Fruit fly (Drosophila melanogaster) whole organism, embryonic: ENCODE data around the gene CG11695.

Source experiments
- Antp ChIP-seq: fragments of 200-800 bp; sonication (Bioruptor generic); optimal IDR thresholded peaks from 3 replicates; lab custom pipeline; 2016; ENCODE audit warnings: missing biosample characterization, missing genetic modification characterization
- Atf6 ChIP-seq: fragments of 200-800 bp; sonication (Bioruptor generic); IDR thresholded peaks from 2 replicates; pipeline ENCODE4 v1.3.6; 2022; ENCODE audit warnings: missing biosample characterization, missing genetic modification characterization
- BEAF-32 ChIP-seq: fragments of 200-800 bp; sonication (Bioruptor generic); optimal IDR thresholded peaks from 3 replicates; lab custom pipeline; 2017; ENCODE audit warnings: missing biosample characterization, missing genetic modification characterization, mild to moderate bottlenecking, moderate library complexity, missing genetic modification reagents
- Bgb ChIP-seq: fragments of 200-800 bp; sonication (Bioruptor generic); IDR thresholded peaks from 2 replicates; pipeline ENCODE4 v1.3.6; 2022; ENCODE audit warnings: missing biosample characterization, missing genetic modification characterization; ENCODE audit not compliant: partially characterized antibody
- BtbVII ChIP-seq: fragments of 200-800 bp; sonication (Bioruptor generic); optimal IDR thresholded peaks from 3 replicates; lab custom pipeline; 2017; ENCODE audit warnings: missing biosample characterization, mild to moderate bottlenecking, missing genetic modification characterization
- CG10267 ChIP-seq: fragments of 200-800 bp; sonication (Bioruptor generic); optimal IDR thresholded peaks from 2 replicates; lab custom pipeline; 2018; ENCODE audit warnings: missing biosample characterization, mild to moderate bottlenecking, missing genetic modification characterization, moderate library complexity
- CG10543 ChIP-seq: fragments of 200-800 bp; sonication (Bioruptor generic); optimal IDR thresholded peaks from 3 replicates; lab custom pipeline; 2017; ENCODE audit warnings: missing biosample characterization, mild to moderate bottlenecking, missing genetic modification characterization, moderate library complexity
- CG14667 ChIP-seq: fragments of 200-800 bp; sonication (Bioruptor generic); IDR thresholded peaks from 2 replicates; pipeline ENCODE4 v1.3.6; 2022; ENCODE audit warnings: missing biosample characterization, missing genetic modification characterization
- CG14965 ChIP-seq: fragments of 200-800 bp; sonication (Bioruptor generic); optimal IDR thresholded peaks from 2 replicates; lab custom pipeline; 2016; ENCODE audit warnings: missing biosample characterization, missing genetic modification characterization, borderline replicate concordance
- CG1602 ChIP-seq: fragments of 200-800 bp; sonication (Bioruptor generic); optimal IDR thresholded peaks from 3 replicates; lab custom pipeline; 2016; ENCODE audit warnings: missing biosample characterization, missing genetic modification characterization
- CG17328 ChIP-seq: fragments of 200-800 bp; sonication (Bioruptor generic); IDR thresholded peaks from 2 replicates; pipeline ENCODE4 v1.3.6; 2022; ENCODE audit warnings: missing biosample characterization, missing genetic modification characterization
- CG17612 ChIP-seq: fragments of 200-800 bp; sonication (Bioruptor generic); IDR thresholded peaks from 2 replicates; pipeline ENCODE4 v1.3.6; 2022; ENCODE audit warnings: missing biosample characterization, missing genetic modification characterization
- CG2116 ChIP-seq: fragments of 200-800 bp; sonication (Bioruptor generic); optimal IDR thresholded peaks from 3 replicates; lab custom pipeline; 2018; ENCODE audit warnings: missing biosample characterization, mild to moderate bottlenecking, missing genetic modification characterization
- CG2202 ChIP-seq: fragments of 200-800 bp; sonication (Bioruptor generic); optimal IDR thresholded peaks from 2 replicates; lab custom pipeline; 2018; ENCODE audit warnings: missing biosample characterization, mild to moderate bottlenecking, missing genetic modification characterization
- CG2678 ChIP-seq: fragments of 200-800 bp; sonication (Bioruptor generic); optimal IDR thresholded peaks from 3 replicates; lab custom pipeline; 2019; ENCODE audit warnings: missing biosample characterization, mild to moderate bottlenecking, missing genetic modification characterization, moderate library complexity
- CG3847 ChIP-seq: fragments of 200-800 bp; sonication (Bioruptor generic); IDR thresholded peaks from 2 replicates; pipeline ENCODE4 v1.3.6; 2022; ENCODE audit warnings: missing biosample characterization, missing genetic modification characterization
- CG42726 ChIP-seq: fragments of 200-800 bp; sonication (Bioruptor generic); IDR thresholded peaks from 2 replicates; pipeline ENCODE4 v1.3.6; 2022; ENCODE audit warnings: missing biosample characterization, missing genetic modification characterization; ENCODE audit not compliant: partially characterized antibody
- CG8478 ChIP-seq: fragments of >200 bp; optimal IDR thresholded peaks from 2 replicates; lab custom pipeline; 2018
- CG9932 ChIP-seq: fragments of 200-800 bp; sonication (Bioruptor generic); IDR thresholded peaks from 2 replicates; pipeline ENCODE4 v1.3.6; 2022; ENCODE audit warnings: missing biosample characterization, missing genetic modification characterization
- CHES-1-like ChIP-seq: fragments of 200-800 bp; sonication (Bioruptor generic); optimal IDR thresholded peaks from 2 replicates; lab custom pipeline; 2016; ENCODE audit warnings: missing biosample characterization, missing genetic modification characterization
- D ChIP-seq, 2 experiments: fragments of 200-800 bp in 1 of 2; fragments of >200 bp in 1 of 2; sonication (Bioruptor generic) in 1 of 2; optimal IDR thresholded peaks; 2 replicates in 1 of 2; 3 replicates in 1 of 2; lab custom pipeline; 2017; ENCODE audit warnings: mild to moderate bottlenecking in 1 of 2, missing biosample characterization in 1 of 2, missing genetic modification characterization in 1 of 2, missing genetic modification reagents in 1 of 2
- D19A ChIP-seq: fragments of 200-800 bp; optimal IDR thresholded peaks from 3 replicates; lab custom pipeline; 2019; ENCODE audit warnings: missing biosample characterization, mild to moderate bottlenecking, missing genetic modification characterization, moderate library complexity
- Doc2 ChIP-seq: fragments of 200-800 bp; sonication (Bioruptor generic); IDR thresholded peaks from 2 replicates; pipeline ENCODE4 v1.3.6; 2022; ENCODE audit warnings: missing biosample characterization, missing genetic modification characterization
- H15 ChIP-seq: fragments of 200-800 bp; sonication (Bioruptor generic); IDR thresholded peaks from 3 replicates; pipeline ENCODE4 v1.3.6; 2022; ENCODE audit warnings: missing biosample characterization, missing genetic modification characterization
- HmgD ChIP-seq: fragments of 200-800 bp; sonication (Bioruptor generic); optimal IDR thresholded peaks from 3 replicates; lab custom pipeline; 2016; ENCODE audit warnings: missing biosample characterization, missing genetic modification characterization
- Hr51 ChIP-seq, 2 experiments: fragments of 200-800 bp; sonication (Bioruptor generic); optimal IDR thresholded peaks; 2 replicates in 1 of 2; 3 replicates in 1 of 2; lab custom pipeline; 2016 to 2018; ENCODE audit warnings: missing biosample characterization in 2 of 2, missing genetic modification characterization in 2 of 2, mild to moderate bottlenecking in 1 of 2, moderate library complexity in 1 of 2
- Mad ChIP-seq: fragments of 200-800 bp; sonication (Bioruptor generic); optimal IDR thresholded peaks from 2 replicates; lab custom pipeline; 2016; ENCODE audit warnings: missing biosample characterization, missing genetic modification characterization
- Myb ChIP-seq: fragments of 200-800 bp; sonication (Bioruptor generic); optimal IDR thresholded peaks from 2 replicates; lab custom pipeline; 2016; ENCODE audit warnings: missing biosample characterization, missing genetic modification characterization
- Poxn ChIP-seq: fragments of 200-800 bp; sonication (Bioruptor generic); IDR thresholded peaks from 2 replicates; pipeline ENCODE4 v1.3.6; 2022; ENCODE audit warnings: missing biosample characterization, missing genetic modification characterization
- Stat92E ChIP-seq, 3 experiments: fragments of >200 bp in 2 of 3; fragments of 200-800 bp in 1 of 3; sonication (Bioruptor generic) in 1 of 3; optimal IDR thresholded peaks; 2 replicates each; lab custom pipeline; 2017 to 2019; ENCODE audit warnings: missing biosample characterization in 3 of 3, missing genetic modification characterization in 3 of 3, mild to moderate bottlenecking in 1 of 3, moderate library complexity in 1 of 3
- Trl ChIP-seq, 3 experiments: fragments of >200 bp in 2 of 3; fragments of 200-800 bp in 1 of 3; sonication (Bioruptor generic) in 1 of 3; optimal IDR thresholded peaks; 2 replicates in 1 of 3; 3 replicates in 2 of 3; lab custom pipeline; 2016 to 2017; ENCODE audit warnings: missing biosample characterization in 1 of 3, missing genetic modification characterization in 1 of 3
- Xbp1 ChIP-seq: fragments of 200-800 bp; sonication (Bioruptor generic); optimal IDR thresholded peaks from 3 replicates; lab custom pipeline; 2016; ENCODE audit warnings: missing biosample characterization, mild to moderate bottlenecking, missing genetic modification characterization
- Xrp1 ChIP-seq: fragments of 200-800 bp; sonication (Bioruptor generic); IDR thresholded peaks from 2 replicates; pipeline ENCODE4 v1.3.6; 2022; ENCODE audit warnings: missing biosample characterization, missing genetic modification characterization
- az2 ChIP-seq: fragments of 200-800 bp; sonication (Bioruptor generic); optimal IDR thresholded peaks from 3 replicates; lab custom pipeline; 2016; ENCODE audit warnings: missing biosample characterization, missing genetic modification characterization
- cad ChIP-seq: fragments of >200 bp; optimal IDR thresholded peaks from 2 replicates; lab custom pipeline; 2017; ENCODE audit warnings: missing biosample characterization, missing genetic modification characterization
- chm ChIP-seq: fragments of 200-800 bp; sonication (Bioruptor generic); IDR thresholded peaks from 2 replicates; pipeline ENCODE4 v1.3.6; 2022; ENCODE audit warnings: missing biosample characterization, missing genetic modification characterization
- dan ChIP-seq: fragments of 200-800 bp; sonication (Bioruptor generic); IDR thresholded peaks from 2 replicates; pipeline ENCODE4 v1.3.6; 2022; ENCODE audit warnings: missing biosample characterization, missing genetic modification characterization
- hb ChIP-seq: fragments of 200-800 bp; sonication (Bioruptor generic); IDR thresholded peaks from 3 replicates; pipeline ENCODE4 v1.3.6; 2022; ENCODE audit warnings: missing biosample characterization, missing genetic modification characterization; ENCODE audit not compliant: partially characterized antibody
- ind ChIP-seq: fragments of 200-800 bp; sonication (Bioruptor generic); optimal IDR thresholded peaks from 3 replicates; lab custom pipeline; 2016; ENCODE audit warnings: missing biosample characterization, missing genetic modification characterization
- lilli ChIP-seq: fragments of 200-800 bp; sonication (Bioruptor generic); optimal IDR thresholded peaks from 3 replicates; lab custom pipeline; 2016; ENCODE audit warnings: missing biosample characterization, missing genetic modification characterization
- lola ChIP-seq, 3 experiments: fragments of >200 bp in 2 of 3; fragments of 200-800 bp in 1 of 3; sonication (Bioruptor generic) in 1 of 3; optimal IDR thresholded peaks; 2 replicates each; lab custom pipeline; 2017 to 2019; ENCODE audit warnings: missing biosample characterization in 3 of 3, missing genetic modification characterization in 3 of 3, mild to moderate bottlenecking in 1 of 3, moderate library complexity in 1 of 3
- slbo ChIP-seq: fragments of 200-800 bp; sonication (Bioruptor generic); IDR thresholded peaks from 2 replicates; pipeline ENCODE4 v1.3.6; 2022; ENCODE audit warnings: missing biosample characterization, missing genetic modification characterization
- tio ChIP-seq: fragments of 200-800 bp; sonication (Bioruptor generic); optimal IDR thresholded peaks from 2 replicates; lab custom pipeline; 2017; ENCODE audit warnings: missing biosample characterization, missing genetic modification characterization, inconsistent platforms
- twi ChIP-seq: fragments of 200-800 bp; optimal IDR thresholded peaks from 2 replicates; lab custom pipeline; 2019; ENCODE audit warnings: missing biosample characterization, mild to moderate bottlenecking, missing genetic modification characterization, moderate library complexity
- yki ChIP-seq: fragments of >200 bp; optimal IDR thresholded peaks from 3 replicates; lab custom pipeline; 2018

The CG11695 gene

DNA sequence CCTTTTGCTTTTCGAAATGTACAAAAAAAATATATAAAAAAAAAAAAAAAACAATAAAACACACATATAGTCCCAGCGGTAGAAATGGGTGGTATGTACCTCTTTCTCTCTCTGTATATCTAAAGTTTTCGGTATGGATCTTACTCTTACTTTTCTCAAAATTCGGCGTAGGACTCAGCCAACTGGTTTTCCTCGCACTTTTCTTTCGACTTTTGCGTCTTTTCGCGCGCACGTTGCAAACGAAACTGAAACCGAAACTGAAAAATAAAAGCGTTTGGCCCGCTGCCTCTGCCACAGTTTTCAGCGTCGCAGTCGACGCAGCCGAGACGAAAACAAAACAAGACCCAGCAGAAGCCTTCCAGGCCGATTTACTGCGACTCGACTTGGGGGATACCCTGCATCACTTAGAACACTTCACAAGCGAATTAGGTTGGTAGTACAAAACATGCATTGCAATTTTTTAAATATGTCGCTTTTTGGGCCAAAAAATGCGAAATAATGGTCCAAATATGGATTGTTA, 18.2 kb upstream of the CG11695 start, which contains the start of gene CG1572 (continued):
- TF ChIP-seq CG42726 (GFP tag; lab: Robert Waterston, UW) (peak; percentile 59; the same call in 1 of the 2 replicates), Antp (GFP tag; lab: Kevin White, UChicago) (no peak), CG14965 (no peak), Bgb (GFP tag; lab: Robert Waterston, UW) (peak; percentile 53; the same call in 1 of the 2 replicates), Xbp1 (GFP tag; lab: Kevin White, UChicago) (peak; percentile 14), CG9932 (GFP tag; lab: Robert Waterston, UW) (peak; percentile 36; the same call in 1 of the 2 replicates), HmgD (GFP tag; lab: Kevin White, UChicago) (no peak), slbo (GFP tag; lab: Robert Waterston, UW) (peak; percentile 26; the same call in 1 of the 2 replicates), Myb (GFP tag; lab: Kevin White, UChicago) (no peak), chm (GFP tag; lab: Robert Waterston, UW) (peak; percentile 23; the same call in 1 of the 2 replicates), CG10543 (GFP tag; lab: Kevin White, UChicago) (peak; percentile 43), lilli (GFP tag; lab: Kevin White, UChicago) (peak; percentile 28), CG10267 (no peak), CHES-1-like (GFP tag; lab: Kevin White, UChicago) (no peak)

DNA sequence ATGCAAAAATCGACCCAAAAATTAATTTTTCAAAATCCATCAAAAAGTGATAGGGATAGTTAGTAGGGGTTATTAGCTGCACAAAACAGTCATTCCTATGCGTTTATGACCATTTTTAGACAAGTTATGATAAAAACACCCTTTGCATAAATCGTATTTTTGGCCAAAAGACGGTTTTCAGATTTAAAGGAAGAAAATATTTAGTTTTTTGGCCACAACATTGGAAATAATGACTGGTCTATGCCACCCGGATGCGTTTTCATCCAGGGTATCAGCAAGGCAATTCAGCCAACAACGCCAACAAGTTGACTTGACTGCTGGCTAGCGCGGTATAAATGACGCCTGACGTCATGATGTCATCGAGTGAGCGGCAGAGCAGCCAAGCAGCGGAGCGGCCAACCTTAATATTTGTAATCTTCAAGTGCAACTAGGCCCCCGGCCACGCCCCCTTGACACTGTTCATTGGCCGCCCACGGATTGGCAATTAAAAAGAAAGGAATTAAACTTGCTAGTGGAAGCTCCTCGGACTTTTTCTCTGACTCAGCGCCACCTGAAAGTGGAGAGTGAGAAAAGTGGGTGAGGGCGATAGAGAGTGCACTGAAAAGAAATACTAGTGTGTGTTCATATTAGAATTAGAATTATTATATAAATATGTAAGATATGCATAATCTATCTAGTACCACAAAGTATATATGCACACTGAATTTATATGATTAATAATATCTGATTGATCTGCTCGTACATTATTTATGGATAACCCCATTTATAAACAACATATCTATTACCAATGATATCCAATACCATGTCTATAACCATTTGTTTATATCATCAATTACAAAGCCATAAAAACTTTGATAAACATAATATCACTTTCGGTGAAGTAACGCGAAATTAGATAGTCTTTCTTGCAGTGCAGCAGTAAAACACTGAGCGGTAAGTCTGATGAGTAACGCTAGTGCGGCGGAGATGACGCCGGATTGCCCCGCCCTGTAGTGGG, 16.7 kb upstream of the CG11695 start:
- TF ChIP-seq dan (GFP tag; lab: Robert Waterston, UW) (no peak), D19A (tag; lab: Kevin White, UChicago) (peak; percentile 86), hb (no peak), CG14667 (peak; percentile 54), Stat92E (GFP tag; optimal IDR thresholded peaks at IDR 0.05; lab: Kevin White, UChicago) (no peak), Atf6 (GFP tag; lab: Robert Waterston, UW) (peak; percentile 81), ind (GFP tag; lab: Kevin White, UChicago) (peak; percentile 75), Poxn (GFP tag; lab: Robert Waterston, UW) (0 out of 2 replicates have a peak, but pooled peaks have one; percentile 12), CG2678 (tag; lab: Kevin White, UChicago) (peak; percentile 94), CG8478 (lab: Kevin White, UChicago) (no peak), BtbVII (GFP tag; lab: Kevin White, UChicago) (peak; percentile 88), CG2116 (GFP tag; lab: Kevin White, UChicago) (peak; percentile 54), yki (no peak), tio (GFP tag; lab: Kevin White, UChicago) (no peak), CG17612 (no peak), CG1602 (GFP tag; lab: Kevin White, UChicago) (peak; percentile 75), Doc2 (no peak), az2 (GFP tag; lab: Kevin White, UChicago) (peak; percentile 77), Mad (GFP tag; lab: Kevin White, UChicago) (no peak), cad (GFP tag; lab: Kevin White, UChicago) (no peak), CG3847 (GFP tag; lab: Robert Waterston, UW) (peak; percentile 70), Xrp1 (peak; percentile 64; the same call in 1 of the 2 replicates), H15 (0 out of 3 replicates have a peak, but pooled peaks have one; percentile 26), Trl (optimal IDR thresholded peaks at IDR 0.05; lab: Kevin White, UChicago) (no peak), Trl (GFP tag; optimal IDR thresholded peaks at IDR 0.05; lab: Kevin White, UChicago) (peak; percentile 9), lola (GFP tag; optimal IDR thresholded peaks at IDR 0.05; lab: Kevin White, UChicago) (peak in 1 of 3 experiments; percentile 64), CG17328 (peak; percentile 27; the same call in 1 of the 2 replicates), D (optimal IDR thresholded peaks at IDR 0.05; lab: Kevin White, UChicago) (no peak), D (GFP tag; optimal IDR thresholded peaks at IDR 0.05; lab: Kevin White, UChicago) (peak; percentile 76), twi (peak; percentile 58), CG2202 (tag; lab: Kevin White, UChicago) (peak; percentile 25), BEAF-32 (no peak), Hr51 (GFP tag; optimal IDR thresholded peaks at IDR 0.05; lab: Kevin White, UChicago) (peak in 1 of 2 experiments; percentile 94)
